Worm (Caenorhabditis elegans) whole organism, L4 larva: Measurements from ENCODE around the gene sta-1.
"Not testable (repeated sequence)": the region's sequence is repeated elsewhere in the genome, so short reads cannot be mapped to it uniquely, and the experiment has no call there.

ENCODE experiments used
- R02D3.7 ChIP-seq: fragments of 150-350 bp; sonication (generic microtip); optimal IDR thresholded peaks from 3 replicates; lab custom pipeline; 2014; ENCODE audit warnings: missing biosample characterization, missing genetic modification characterization
- ZK337.2 ChIP-seq: fragments of 200-800 bp; sonication (Bioruptor generic); IDR thresholded peaks from 2 replicates; pipeline ENCODE4 v1.3.6; 2022; ENCODE audit warnings: missing genetic modification reagents, missing genetic modification characterization, missing compliant biosample characterization
- ceh-28 ChIP-seq: fragments of 150-350 bp; optimal IDR thresholded peaks from 2 replicates; lab custom pipeline; 2014; ENCODE audit warnings: missing biosample characterization, missing genetic modification reagents, missing genetic modification characterization
- daf-12 ChIP-seq: fragments of 150-350 bp; optimal IDR thresholded peaks from 2 replicates; lab custom pipeline; 2014; ENCODE audit warnings: missing biosample characterization, missing genetic modification reagents, missing genetic modification characterization
- nhr-76 ChIP-seq: fragments of 150-350 bp; optimal IDR thresholded peaks from 2 replicates; lab custom pipeline; 2014; ENCODE audit warnings: missing biosample characterization, missing genetic modification characterization
- snpc-4 ChIP-seq: fragments of 150-350 bp; optimal IDR thresholded peaks from 2 replicates; lab custom pipeline; 2014; ENCODE audit warnings: missing biosample characterization, missing genetic modification characterization

DNA sequence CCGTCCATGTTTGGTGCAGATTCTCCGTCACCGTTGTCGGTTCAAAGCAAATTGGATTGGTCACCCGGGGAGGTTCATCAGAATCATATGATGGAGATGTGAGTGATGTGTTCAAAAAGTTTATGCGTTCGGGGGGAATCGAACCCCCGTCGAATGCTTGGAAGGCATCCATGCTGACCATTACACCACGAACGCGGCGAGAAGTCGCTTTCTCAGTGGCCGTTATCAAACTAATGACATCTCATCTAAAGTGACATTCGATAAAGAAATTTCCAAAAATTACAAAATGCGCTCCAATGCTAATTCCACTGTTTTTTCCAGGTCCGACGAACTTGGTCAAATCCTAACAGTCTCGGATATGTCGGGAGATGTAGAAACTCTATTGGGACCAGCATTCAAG, 6.6 kb downstream of the sta-1 start:
- TF ChIP-seq snpc-4 (tag; lab: Kevin White, UChicago); nhr-76 (tag; lab: Kevin White, UChicago); R02D3.7; ZK337.2 (GFP tag; lab: Robert Waterston, UW); ceh-28 (tag; lab: Kevin White, UChicago); daf-12 (tag; lab: Kevin White, UChicago): not testable (repeated sequence)
